Worm (Caenorhabditis elegans) whole organism, L3 larva: ENCODE measurements around the gene pst-1.

Experiments
- ZK546.5 ChIP-seq: sonication (generic microtip); optimal IDR thresholded peaks from 2 replicates; lab custom pipeline; 2017; ENCODE audit warnings: missing biosample characterization, missing genetic modification characterization
- ama-1 ChIP-seq: fragments of 150-350 bp; optimal IDR thresholded peaks from 2 replicates; lab custom pipeline; 2018
- ceh-28 ChIP-seq: fragments of 150-350 bp; optimal IDR thresholded peaks from 2 replicates; lab custom pipeline; 2014; ENCODE audit warnings: missing biosample characterization, missing genetic modification reagents, missing genetic modification characterization
- elt-3 ChIP-seq, 3 experiments: fragments of 150-350 bp in 1 of 3; sonication (generic microtip) in 2 of 3; optimal IDR thresholded peaks; 2 replicates in 2 of 3; 4 replicates in 1 of 3; lab custom pipeline; 2014 to 2017; ENCODE audit warnings: missing biosample characterization in 3 of 3, missing genetic modification characterization in 3 of 3
- fkh-10 ChIP-seq: sonication (generic microtip); optimal IDR thresholded peaks from 2 replicates; lab custom pipeline; 2017; ENCODE audit warnings: missing biosample characterization, missing genetic modification reagents, missing genetic modification characterization
- lin-39 ChIP-seq: fragments of 150-350 bp; optimal IDR thresholded peaks from 2 replicates; lab custom pipeline; 2018; ENCODE audit warnings: missing biosample characterization, missing genetic modification reagents, missing genetic modification characterization
- nfya-1 ChIP-seq: sonication (generic microtip); optimal IDR thresholded peaks from 2 replicates; lab custom pipeline; 2017; ENCODE audit warnings: missing genetic modification characterization, mild to moderate bottlenecking, missing compliant biosample characterization, antibody characterized with exemption, moderate library complexity; ENCODE audit not compliant: insufficient read depth
- nhr-12 ChIP-seq: fragments of 150-350 bp; optimal IDR thresholded peaks from 2 replicates; lab custom pipeline; 2014; ENCODE audit warnings: missing biosample characterization, missing genetic modification characterization
- nhr-237 ChIP-seq: fragments of 150-350 bp; optimal IDR thresholded peaks from 2 replicates; lab custom pipeline; 2014; ENCODE audit warnings: missing biosample characterization, missing genetic modification characterization
- pha-4 ChIP-seq: fragments of 150-350 bp; optimal IDR thresholded peaks from 2 replicates; lab custom pipeline; 2014; ENCODE audit warnings: missing biosample characterization, missing genetic modification reagents, missing genetic modification characterization
- unc-39 ChIP-seq: sonication (generic microtip); optimal IDR thresholded peaks from 4 replicates; lab custom pipeline; 2017; ENCODE audit warnings: missing biosample characterization, missing genetic modification characterization
- zag-1 ChIP-seq: fragments of 150-350 bp; optimal IDR thresholded peaks from 2 replicates; lab custom pipeline; 2014; ENCODE audit warnings: missing biosample characterization, missing genetic modification characterization
- ztf-4 ChIP-seq: fragments of 150-350 bp; optimal IDR thresholded peaks from 2 replicates; lab custom pipeline; 2014; ENCODE audit warnings: missing biosample characterization, missing genetic modification characterization

- TF ChIP-seq elt-3 (tag; optimal IDR thresholded peaks at IDR 0.05; lab: Kevin White, UChicago) (no peak), lin-39 (no peak), nhr-237 (no peak), ceh-28 (no peak), ama-1 (no peak), unc-39 (no peak), fkh-10 (GFP tag; lab: Kevin White, UChicago) (no peak), nhr-12 (tag; lab: Kevin White, UChicago) (no peak), nfya-1 (tag; lab: Kevin White, UChicago) (no peak), pha-4 (tag; lab: Kevin White, UChicago) (no peak), ztf-4 (no peak), zag-1 (tag; lab: Kevin White, UChicago) (no peak), ZK546.5 (no peak)
These were observed 43.3 kb upstream of the pst-1 start, which contains the start of gene srd-16 for ce11 chrV:5899940-5900339.
